Worm (Caenorhabditis elegans): ENCODE data around the gene cbp-2.
A peak's percentile ranks its signal among the peaks of the same experiment; 100 is the strongest.

cbp-2 gene

DNA sequence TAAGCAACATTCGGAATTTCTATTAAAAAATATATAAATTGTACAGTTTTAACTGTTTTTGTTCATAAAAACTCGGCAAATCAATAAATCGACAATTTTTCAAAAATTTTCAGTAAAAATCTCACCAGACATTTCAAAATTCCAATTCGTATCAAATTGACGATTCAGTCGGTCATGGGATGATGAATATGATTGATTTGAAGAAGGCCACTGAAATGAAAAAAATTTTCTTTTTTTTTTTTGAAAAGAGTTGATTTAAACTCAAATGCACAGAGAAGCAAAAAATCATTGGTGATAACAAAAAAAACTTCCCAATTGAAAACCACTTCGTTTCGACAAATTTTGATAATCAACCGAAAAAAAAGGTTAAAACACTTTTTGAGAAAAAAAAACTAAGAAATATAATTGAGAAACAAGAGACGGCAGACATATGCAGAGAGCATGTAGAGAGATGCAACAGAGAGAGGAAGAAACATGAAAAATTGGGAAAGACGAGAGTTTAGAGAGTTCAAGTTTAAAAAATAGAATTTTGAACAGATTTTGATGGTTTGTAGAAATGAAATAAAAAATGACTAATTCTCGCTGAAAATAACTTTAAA, 19.2 kb upstream of the cbp-2 start:
- TF ChIP-seq gmeb-2 (tag; optimal IDR thresholded peaks at IDR 0.05) (no peak), che-1 (tag; optimal IDR thresholded peaks at IDR 0.05) (no peak), tbx-2 (tag; optimal IDR thresholded peaks at IDR 0.05) (no peak), pag-3 (tag; optimal IDR thresholded peaks at IDR 0.05; ENCODE audit: borderline replicate concordance) (no peak), pqm-1 (tag; optimal IDR thresholded peaks at IDR 0.05) (no peak), ceh-31 (tag; optimal IDR thresholded peaks at IDR 0.05) (no peak), T23F11.4 (GFP tag; optimal IDR thresholded peaks at IDR 0.05) (no peak), pax-1 (tag; optimal IDR thresholded peaks at IDR 0.05) (no peak), unc-42 (tag; optimal IDR thresholded peaks at IDR 0.05) (no peak), ets-4 (tag; optimal IDR thresholded peaks at IDR 0.05) (no peak), ztf-16 (tag; optimal IDR thresholded peaks at IDR 0.05) (no peak), madf-2 (tag; optimal IDR thresholded peaks at IDR 0.05) (no peak), K09A11.1 (tag; optimal IDR thresholded peaks at IDR 0.05; ENCODE audit: insufficient read depth) (no peak), ttx-3 (tag; optimal IDR thresholded peaks at IDR 0.05) (no peak), pha-2 (tag; optimal IDR thresholded peaks at IDR 0.05) (no peak), eyg-1 (tag; optimal IDR thresholded peaks at IDR 0.05) (no peak)

DNA sequence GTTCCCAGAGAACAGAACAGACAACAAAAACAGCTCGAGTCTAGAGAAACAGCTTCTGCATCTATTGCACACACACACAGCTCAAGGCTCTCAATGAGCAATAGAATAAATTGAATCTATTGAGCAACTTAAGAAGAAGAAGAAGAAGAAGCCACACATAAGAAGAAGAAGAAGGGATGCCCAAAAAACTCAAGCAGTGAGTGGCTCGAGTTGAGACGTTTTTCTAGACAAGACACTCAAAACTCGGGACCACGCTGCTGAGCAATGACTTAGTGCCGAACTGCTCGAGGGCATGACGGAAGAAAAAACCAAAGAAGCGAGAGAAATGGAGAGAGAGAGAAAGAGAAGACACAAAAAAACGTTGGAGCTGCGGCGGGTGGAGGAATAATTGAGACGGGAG, 17.7 kb upstream of the cbp-2 start:
- no peak for TF ChIP-seq ets-4 (tag; optimal IDR thresholded peaks at IDR 0.05)
- peak; percentile 85 for TF ChIP-seq unc-42 (tag; optimal IDR thresholded peaks at IDR 0.05)
- peak; percentile 23 for TF ChIP-seq ceh-18 (tag; optimal IDR thresholded peaks at IDR 0.05)
- TF ChIP-seq C38D4.7 (GFP tag; optimal IDR thresholded peaks at IDR 0.05): no peak
- TF ChIP-seq C08G9.2 (tag; optimal IDR thresholded peaks at IDR 0.05): peak; percentile 10
- no peak for TF ChIP-seq sox-4 (tag; optimal IDR thresholded peaks at IDR 0.05)
- no peak for TF ChIP-seq nhr-232 (tag; optimal IDR thresholded peaks at IDR 0.05)
- TF ChIP-seq pat-9 (tag; optimal IDR thresholded peaks at IDR 0.05): no peak
- no peak for TF ChIP-seq ceh-24 (tag; optimal IDR thresholded peaks at IDR 0.05)
- TF ChIP-seq syd-9 (tag; optimal IDR thresholded peaks at IDR 0.05): no peak
- no peak for TF ChIP-seq unc-3 (GFP tag; conservative IDR thresholded peaks at IDR 0.05)
- TF ChIP-seq unc-3 (tag; optimal IDR thresholded peaks at IDR 0.05): no peak
- no peak for TF ChIP-seq lim-6 (tag; optimal IDR thresholded peaks at IDR 0.05)
- no peak for TF ChIP-seq T23F11.4 (GFP tag; optimal IDR thresholded peaks at IDR 0.05)
- TF ChIP-seq hlh-15 (tag; optimal IDR thresholded peaks at IDR 0.05): no peak
- no peak for TF ChIP-seq tbx-2 (tag; optimal IDR thresholded peaks at IDR 0.05)

DNA sequence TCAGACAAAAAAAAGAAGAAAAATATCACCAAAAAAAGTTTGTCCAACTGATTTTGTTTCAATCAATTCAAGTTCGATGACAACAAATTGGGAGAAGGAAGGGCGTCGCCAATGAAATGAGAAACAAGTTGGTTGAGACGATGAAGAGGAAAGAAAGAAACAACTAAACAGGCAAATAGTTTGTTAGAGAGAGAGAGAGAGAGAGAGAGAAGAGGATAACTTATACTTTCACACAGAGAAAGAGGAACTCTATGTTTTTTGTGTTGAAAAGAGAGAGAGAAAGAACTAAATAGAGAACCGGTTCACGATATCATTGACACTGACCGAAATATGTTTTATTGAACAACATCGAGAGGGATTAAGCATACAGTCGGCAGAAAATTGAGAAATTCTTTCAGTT, 15.4 kb upstream of the cbp-2 start:
- TF ChIP-seq dve-1 (tag; optimal IDR thresholded peaks at IDR 0.05) (no peak), Y22D7AL.16 (tag; optimal IDR thresholded peaks at IDR 0.05) (no peak), T23F11.4 (GFP tag; optimal IDR thresholded peaks at IDR 0.05) (no peak), tbx-2 (tag; optimal IDR thresholded peaks at IDR 0.05) (no peak), sox-2 (GFP tag; IDR thresholded peaks at IDR 0.05) (no peak), F13H6.1 (tag; optimal IDR thresholded peaks at IDR 0.05) (no peak), ceh-9 (tag; optimal IDR thresholded peaks at IDR 0.05) (no peak), ceh-48 (tag; optimal IDR thresholded peaks at IDR 0.05) (no peak), pqm-1 (tag; optimal IDR thresholded peaks at IDR 0.05) (no peak), elt-4 (tag; optimal IDR thresholded peaks at IDR 0.05) (no peak), che-1 (tag; optimal IDR thresholded peaks at IDR 0.05) (no peak), nfya-1 (tag; optimal IDR thresholded peaks at IDR 0.05) (no peak), hlh-30 (tag; optimal IDR thresholded peaks at IDR 0.05; ENCODE audit: insufficient read depth) (no peak), unc-3 (GFP tag; conservative IDR thresholded peaks at IDR 0.05) (no peak), unc-3 (tag; optimal IDR thresholded peaks at IDR 0.05) (no peak), ahr-1 (tag; optimal IDR thresholded peaks at IDR 0.05) (no peak)

Measured in whole organism, late embryonic.